Worm (Caenorhabditis elegans): ENCODE data around the gene sfxn-1.5.

sfxn-1.5 gene

DNA sequence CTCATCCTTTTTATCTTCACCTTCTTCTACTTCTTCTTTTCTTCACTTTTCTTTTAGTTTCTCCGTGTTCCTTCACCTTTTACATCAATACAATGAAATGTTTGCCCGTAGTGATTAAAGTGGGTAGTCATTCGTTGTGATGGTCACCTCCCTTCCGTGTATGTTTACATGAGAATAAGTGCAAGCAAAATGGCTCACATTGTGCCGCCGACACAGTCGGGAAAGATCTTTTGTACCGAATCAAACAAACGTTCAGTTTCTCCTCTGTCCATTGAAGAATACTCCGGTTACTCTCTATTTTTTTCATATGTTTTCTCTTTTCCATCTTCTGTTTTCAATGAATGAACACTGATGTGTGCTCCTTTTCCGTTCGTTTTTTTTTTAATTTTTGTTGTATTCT lies 2.7 kb upstream of the sfxn-1.5 start:
- no peak for TF ChIP-seq flt-1 (GFP tag; IDR thresholded peaks at IDR 0.05)

DNA sequence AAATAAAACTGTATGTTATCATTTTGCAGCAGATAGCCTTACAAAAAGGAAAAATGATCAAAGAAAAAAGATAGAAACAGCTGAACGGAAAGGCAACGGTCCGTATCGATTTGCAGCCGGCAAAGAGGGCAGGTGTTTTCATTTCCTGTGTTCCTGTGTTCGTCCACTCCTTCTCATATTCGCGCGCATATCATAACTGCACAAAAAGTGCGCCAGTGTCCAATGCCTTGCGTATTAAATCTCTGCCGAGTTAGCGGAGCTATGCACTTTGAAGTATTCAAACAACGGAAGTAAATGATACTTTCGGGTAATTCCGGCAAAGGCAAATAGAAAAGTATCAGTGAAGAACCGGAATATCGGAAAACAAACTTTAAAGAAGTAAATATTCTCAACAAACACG lies 1.1 kb upstream of the sfxn-1.5 start:
- TF ChIP-seq hnd-1 (tag; optimal IDR thresholded peaks at IDR 0.05) (no peak), tra-4 (tag; optimal IDR thresholded peaks at IDR 0.05) (no peak), flt-1 (GFP tag; IDR thresholded peaks at IDR 0.05) (0 out of 2 replicates have a peak, but pooled peaks have one; percentile 16), hmg-4 (GFP tag; optimal IDR thresholded peaks at IDR 0.05) (peak; percentile 43), ceh-36 (tag; optimal IDR thresholded peaks at IDR 0.05) (peak; percentile 8)

DNA sequence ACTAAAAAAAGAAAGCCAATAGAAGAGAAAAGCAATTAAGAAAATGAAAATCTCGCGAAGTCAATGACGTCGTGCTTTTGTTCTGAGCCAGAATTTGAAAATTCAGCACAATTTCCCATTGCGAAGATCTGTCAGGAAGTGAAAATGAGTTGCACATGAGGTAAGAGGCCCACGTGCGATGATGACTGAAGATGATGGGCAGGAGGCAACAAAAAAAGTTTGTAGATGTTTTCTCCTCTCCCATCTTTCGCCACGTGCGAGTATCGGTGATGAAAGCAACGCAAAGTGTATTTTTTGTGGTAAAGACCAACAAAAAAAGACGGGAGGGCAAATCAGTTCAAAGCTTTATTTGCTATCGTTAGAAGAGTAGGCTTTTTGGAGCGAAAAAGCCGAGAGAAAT lies 609 bp upstream of the sfxn-1.5 start:
- TF ChIP-seq sea-1 (GFP tag; conservative IDR thresholded peaks at IDR 0.05), result no peak
- no peak for TF ChIP-seq ceh-13 (GFP tag; optimal IDR thresholded peaks at IDR 0.05)

DNA sequence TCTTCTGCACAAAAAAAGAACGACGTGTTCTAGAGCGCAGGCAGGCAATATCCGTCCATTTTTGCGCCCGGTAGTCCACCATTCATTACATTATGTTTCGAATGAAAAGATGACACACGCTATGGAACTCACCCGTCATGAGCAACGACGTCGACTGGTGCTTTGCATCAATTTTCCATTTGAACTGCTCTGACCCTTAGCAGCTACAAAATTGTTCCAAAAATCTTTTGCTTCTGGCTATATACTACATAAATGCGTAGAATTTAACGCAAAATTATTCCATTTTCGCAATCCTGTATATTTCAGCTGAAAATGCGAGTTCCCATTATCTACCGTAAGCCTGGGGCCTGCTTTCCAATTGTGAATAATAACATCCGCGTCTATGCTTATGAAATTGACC lies 3.1 kb downstream of the sfxn-1.5 start, which contains the start of gene T04F8.3:
Gene T04F8.3, plus strand, starts transcription at position 301 of the 400 bp plus-strand sequence.
- TF ChIP-seq ama-1 (optimal IDR thresholded peaks at IDR 0.05) (no peak), sea-1 (GFP tag; conservative IDR thresholded peaks at IDR 0.05) (no peak), hmbx-1 (tag; optimal IDR thresholded peaks at IDR 0.05) (no peak), ceh-13 (GFP tag; optimal IDR thresholded peaks at IDR 0.05) (no peak), pes-1 (GFP tag; IDR thresholded peaks at IDR 0.05) (no peak), scrt-1 (GFP tag; IDR thresholded peaks at IDR 0.05) (no peak), aly-1 (tag; optimal IDR thresholded peaks at IDR 0.05) (no peak), hmg-4 (GFP tag; optimal IDR thresholded peaks at IDR 0.05) (no peak), tbx-37 (GFP tag; conservative IDR thresholded peaks at IDR 0.05) (no peak), F13C5.2 (tag; optimal IDR thresholded peaks at IDR 0.05) (no peak), tbx-11 (GFP tag; IDR thresholded peaks at IDR 0.05) (no peak), flt-1 (GFP tag; IDR thresholded peaks at IDR 0.05) (no peak), B0310.2 (tag; optimal IDR thresholded peaks at IDR 0.05) (no peak), ceh-36 (tag; optimal IDR thresholded peaks at IDR 0.05) (no peak), ets-7 (tag; optimal IDR thresholded peaks at IDR 0.05) (no peak), hnd-1 (tag; optimal IDR thresholded peaks at IDR 0.05) (no peak), tra-4 (tag; optimal IDR thresholded peaks at IDR 0.05) (no peak)

DNA sequence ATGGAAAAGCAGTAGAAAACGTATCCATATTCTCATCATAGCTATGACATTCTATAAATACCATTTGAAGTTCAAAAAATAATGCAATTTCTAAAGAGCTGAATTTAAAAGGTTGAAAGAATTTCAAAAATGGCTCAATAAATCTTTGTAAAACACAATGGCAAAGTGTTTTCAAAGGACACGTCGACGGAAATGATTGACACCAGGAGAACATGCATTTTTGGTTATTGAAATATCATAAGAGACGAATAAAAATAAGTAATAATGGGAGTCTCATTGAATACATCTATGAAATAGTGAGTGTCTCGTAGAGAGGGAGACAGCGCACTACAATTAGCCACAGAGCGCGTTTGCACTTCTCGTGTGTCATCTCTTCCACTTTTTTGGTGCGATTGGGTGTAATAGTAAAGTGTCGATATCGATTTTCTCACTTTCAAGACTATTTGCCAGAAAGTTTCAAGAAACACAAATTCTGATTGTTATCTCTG lies 4.9 kb downstream of the sfxn-1.5 start, which contains the start of gene T04F8.2:
Gene T04F8.2, minus strand, starts transcription at position 51 of the 488 bp plus-strand sequence.
- no peak for TF ChIP-seq aly-1 (tag; optimal IDR thresholded peaks at IDR 0.05)
- TF ChIP-seq ama-1 (optimal IDR thresholded peaks at IDR 0.05), result no peak
- no peak for TF ChIP-seq scrt-1 (GFP tag; IDR thresholded peaks at IDR 0.05)
- TF ChIP-seq hnd-1 (tag; optimal IDR thresholded peaks at IDR 0.05), result no peak
- no peak for TF ChIP-seq ceh-13 (GFP tag; optimal IDR thresholded peaks at IDR 0.05)
- no peak for TF ChIP-seq B0310.2 (tag; optimal IDR thresholded peaks at IDR 0.05)
- TF ChIP-seq flt-1 (GFP tag; IDR thresholded peaks at IDR 0.05), result no peak
- no peak for TF ChIP-seq ets-7 (tag; optimal IDR thresholded peaks at IDR 0.05)
- TF ChIP-seq tbx-11 (GFP tag; IDR thresholded peaks at IDR 0.05), result no peak
- no peak for TF ChIP-seq hmg-4 (GFP tag; optimal IDR thresholded peaks at IDR 0.05)
- TF ChIP-seq ceh-36 (tag; optimal IDR thresholded peaks at IDR 0.05), result no peak
- no peak for TF ChIP-seq tra-4 (tag; optimal IDR thresholded peaks at IDR 0.05)
- no peak for TF ChIP-seq pes-1 (GFP tag; IDR thresholded peaks at IDR 0.05)
- TF ChIP-seq sea-1 (GFP tag; conservative IDR thresholded peaks at IDR 0.05), result no peak
- TF ChIP-seq F13C5.2 (tag; optimal IDR thresholded peaks at IDR 0.05), result no peak
- no peak for TF ChIP-seq hmbx-1 (tag; optimal IDR thresholded peaks at IDR 0.05)
- no peak for TF ChIP-seq tbx-37 (GFP tag; conservative IDR thresholded peaks at IDR 0.05)

DNA sequence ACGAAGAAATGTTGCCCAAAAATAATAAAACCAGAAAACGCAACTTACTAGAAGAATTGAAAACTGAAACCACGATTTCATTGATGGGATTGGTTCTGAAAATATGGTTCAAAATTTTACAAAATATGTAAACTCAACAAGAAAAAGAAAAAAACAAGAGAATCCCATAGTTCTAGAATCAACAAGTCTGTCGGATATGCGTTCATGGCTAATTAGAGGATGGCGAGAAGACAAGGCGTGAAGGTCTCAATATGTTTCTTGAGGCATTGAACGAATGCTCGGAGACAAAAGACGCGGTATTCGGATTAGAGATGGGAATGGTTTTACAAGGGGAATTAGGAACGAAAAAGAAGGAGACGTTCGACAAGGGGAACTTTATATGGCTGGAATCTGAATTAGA lies 10.7 kb downstream of the sfxn-1.5 start, which contains the start of gene cutl-11:
Gene cutl-11, minus strand, starts transcription at position 101 of the 400 bp plus-strand sequence.
- no peak for TF ChIP-seq hmg-4 (GFP tag; optimal IDR thresholded peaks at IDR 0.05)
- no peak for TF ChIP-seq aly-1 (tag; optimal IDR thresholded peaks at IDR 0.05)
- TF ChIP-seq ceh-13 (GFP tag; optimal IDR thresholded peaks at IDR 0.05), result no peak
- no peak for TF ChIP-seq hmbx-1 (tag; optimal IDR thresholded peaks at IDR 0.05)
- TF ChIP-seq flt-1 (GFP tag; IDR thresholded peaks at IDR 0.05), result no peak
- no peak for TF ChIP-seq B0310.2 (tag; optimal IDR thresholded peaks at IDR 0.05)
- no peak for TF ChIP-seq sea-1 (GFP tag; conservative IDR thresholded peaks at IDR 0.05)
- TF ChIP-seq hnd-1 (tag; optimal IDR thresholded peaks at IDR 0.05), result no peak

DNA sequence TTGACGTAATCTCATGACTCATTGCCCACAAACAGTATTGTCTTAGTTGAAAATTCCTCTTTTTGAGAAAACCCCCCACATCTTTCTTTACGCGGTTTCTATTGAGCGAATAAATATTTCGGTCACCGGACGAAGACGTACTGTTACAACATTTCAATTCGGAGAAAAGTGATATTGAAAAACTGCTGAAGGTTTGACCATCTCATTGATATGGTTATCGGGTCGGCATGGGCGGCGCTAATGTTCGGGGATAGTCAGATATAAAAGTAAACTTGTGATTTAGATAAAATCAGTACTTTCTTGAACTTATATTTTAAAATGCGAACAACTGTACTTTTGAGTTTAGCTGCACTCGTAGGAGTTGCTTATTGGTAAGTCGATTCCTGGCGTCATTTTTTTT lies 14.3 kb downstream of the sfxn-1.5 start, which contains the start of gene T04F8.8:
Gene T04F8.8, plus strand, starts transcription at position 301 of the 400 bp plus-strand sequence.
- TF ChIP-seq tbx-37 (GFP tag; conservative IDR thresholded peaks at IDR 0.05), result no peak
- TF ChIP-seq hmg-4 (GFP tag; optimal IDR thresholded peaks at IDR 0.05), result no peak
- no peak for TF ChIP-seq ceh-13 (GFP tag; optimal IDR thresholded peaks at IDR 0.05)
- TF ChIP-seq pes-1 (GFP tag; IDR thresholded peaks at IDR 0.05), result no peak
- TF ChIP-seq aly-1 (tag; optimal IDR thresholded peaks at IDR 0.05), result no peak
- no peak for TF ChIP-seq scrt-1 (GFP tag; IDR thresholded peaks at IDR 0.05)
- TF ChIP-seq ceh-36 (tag; optimal IDR thresholded peaks at IDR 0.05), result no peak
- no peak for TF ChIP-seq ama-1 (optimal IDR thresholded peaks at IDR 0.05)
- TF ChIP-seq tra-4 (tag; optimal IDR thresholded peaks at IDR 0.05), result no peak
- no peak for TF ChIP-seq ets-7 (tag; optimal IDR thresholded peaks at IDR 0.05)
- TF ChIP-seq hnd-1 (tag; optimal IDR thresholded peaks at IDR 0.05), result no peak
- TF ChIP-seq hmbx-1 (tag; optimal IDR thresholded peaks at IDR 0.05), result no peak
- TF ChIP-seq sea-1 (GFP tag; conservative IDR thresholded peaks at IDR 0.05), result no peak
- TF ChIP-seq F13C5.2 (tag; optimal IDR thresholded peaks at IDR 0.05), result no peak
- no peak for TF ChIP-seq flt-1 (GFP tag; IDR thresholded peaks at IDR 0.05)
- no peak for TF ChIP-seq tbx-11 (GFP tag; IDR thresholded peaks at IDR 0.05)
- no peak for TF ChIP-seq B0310.2 (tag; optimal IDR thresholded peaks at IDR 0.05)

DNA sequence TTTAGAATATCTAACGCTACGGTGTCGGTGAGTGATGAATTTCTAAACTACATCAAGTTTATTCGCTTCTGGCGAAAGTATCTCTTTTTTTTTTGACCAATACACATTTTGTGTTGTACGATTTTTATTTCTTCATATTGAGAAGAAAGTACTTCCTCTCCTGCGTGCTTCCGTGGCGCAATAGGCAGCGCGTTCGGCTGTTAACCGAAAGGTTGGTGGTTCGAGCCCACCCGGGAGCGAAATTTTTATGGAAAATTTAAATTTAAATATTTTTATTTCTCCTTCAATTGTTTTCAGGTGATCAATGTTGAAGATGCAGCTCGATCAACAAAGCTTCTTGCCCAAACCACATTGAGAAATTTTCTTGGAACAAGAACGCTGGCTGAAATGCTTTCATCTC lies 15.9 kb downstream of the sfxn-1.5 start:
- no peak for TF ChIP-seq sea-1 (GFP tag; conservative IDR thresholded peaks at IDR 0.05)
- TF ChIP-seq tbx-37 (GFP tag; conservative IDR thresholded peaks at IDR 0.05), result 0 out of 2 replicates have a peak, but pooled peaks have one; percentile 23
- peak; percentile 70 for TF ChIP-seq pes-1 (GFP tag; IDR thresholded peaks at IDR 0.05)
- TF ChIP-seq ama-1 (optimal IDR thresholded peaks at IDR 0.05), result no peak
- TF ChIP-seq scrt-1 (GFP tag; IDR thresholded peaks at IDR 0.05), result 0 out of 2 replicates have a peak, but pooled peaks have one; percentile 19
- no peak for TF ChIP-seq hmg-4 (GFP tag; optimal IDR thresholded peaks at IDR 0.05)

Data from whole organism, early embryonic.